Fruit fly (Drosophila melanogaster) whole organism, embryonic: ENCODE results near the gene CG43931.
A peak's percentile ranks its signal among the peaks of the same experiment; 100 is the strongest.

ENCODE experiments used
- Atf3 ChIP-seq: fragments of 200-800 bp; sonication (Bioruptor generic); optimal IDR thresholded peaks from 3 replicates; lab custom pipeline; 2016; ENCODE audit warnings: missing biosample characterization, missing genetic modification characterization
- Atf6 ChIP-seq: fragments of 200-800 bp; sonication (Bioruptor generic); IDR thresholded peaks from 2 replicates; pipeline ENCODE4 v1.3.6; 2022; ENCODE audit warnings: missing biosample characterization, missing genetic modification characterization
- CG10321 ChIP-seq: fragments of 200-800 bp; sonication (Bioruptor generic); IDR thresholded peaks from 2 replicates; pipeline ENCODE4 v1.3.6; 2022; ENCODE audit warnings: missing biosample characterization, missing genetic modification characterization
- CG10366 ChIP-seq: fragments of 200-800 bp; sonication (Bioruptor generic); IDR thresholded peaks from 2 replicates; pipeline ENCODE4 v1.3.6; 2022; ENCODE audit warnings: missing biosample characterization, missing genetic modification characterization
- CG10565 ChIP-seq: fragments of 200-800 bp; sonication (Bioruptor generic); optimal IDR thresholded peaks from 3 replicates; lab custom pipeline; 2016; ENCODE audit warnings: missing biosample characterization, mild to moderate bottlenecking, missing genetic modification characterization
- CG11723 ChIP-seq: fragments of 200-800 bp; sonication (Bioruptor generic); optimal IDR thresholded peaks from 2 replicates; lab custom pipeline; 2017; ENCODE audit warnings: missing biosample characterization, mild to moderate bottlenecking, missing genetic modification characterization
- CG12659 ChIP-seq: fragments of 200-800 bp; sonication (Bioruptor generic); optimal IDR thresholded peaks from 3 replicates; lab custom pipeline; 2017; ENCODE audit warnings: mild to moderate bottlenecking, missing biosample characterization, missing genetic modification reagents, missing genetic modification characterization
- CG17829 ChIP-seq: fragments of 200-800 bp; optimal IDR thresholded peaks from 2 replicates; lab custom pipeline; 2019; ENCODE audit warnings: missing biosample characterization, mild to moderate bottlenecking, missing genetic modification characterization, moderate library complexity
- CG1832 ChIP-seq: fragments of 200-800 bp; sonication (Bioruptor generic); optimal IDR thresholded peaks from 2 replicates; lab custom pipeline; 2017; ENCODE audit warnings: missing biosample characterization, mild to moderate bottlenecking, missing genetic modification characterization, inconsistent platforms
- CG2202 ChIP-seq: fragments of 200-800 bp; sonication (Bioruptor generic); optimal IDR thresholded peaks from 2 replicates; lab custom pipeline; 2018; ENCODE audit warnings: missing biosample characterization, mild to moderate bottlenecking, missing genetic modification characterization
- CG2712 ChIP-seq: fragments of 200-800 bp; optimal IDR thresholded peaks from 3 replicates; lab custom pipeline; 2019; ENCODE audit warnings: missing biosample characterization, mild to moderate bottlenecking, missing genetic modification characterization, moderate library complexity
- CG31365 ChIP-seq: fragments of 200-800 bp; sonication (Bioruptor generic); optimal IDR thresholded peaks from 2 replicates; lab custom pipeline; 2018; ENCODE audit warnings: missing biosample characterization, mild to moderate bottlenecking, missing genetic modification characterization
- CG31441 ChIP-seq: fragments of 200-800 bp; sonication (Bioruptor generic); IDR thresholded peaks from 2 replicates; pipeline ENCODE4 v1.3.6; 2022; ENCODE audit warnings: missing biosample characterization, missing genetic modification characterization
- CG32532 ChIP-seq: fragments of 200-800 bp; sonication (Bioruptor generic); IDR thresholded peaks from 2 replicates; pipeline ENCODE4 v1.3.6; 2022; ENCODE audit warnings: missing biosample characterization, missing genetic modification characterization
- CG3995 ChIP-seq: fragments of 200-800 bp; sonication (Bioruptor generic); optimal IDR thresholded peaks from 3 replicates; lab custom pipeline; 2016; ENCODE audit warnings: missing biosample characterization, missing genetic modification characterization
- CG4328 ChIP-seq: fragments of 200-800 bp; sonication (Bioruptor generic); optimal IDR thresholded peaks from 3 replicates; lab custom pipeline; 2017; ENCODE audit warnings: missing biosample characterization, missing genetic modification reagents, missing genetic modification characterization
- CG4424 ChIP-seq: fragments of 200-800 bp; sonication (Bioruptor generic); optimal IDR thresholded peaks from 3 replicates; lab custom pipeline; 2016; ENCODE audit warnings: missing biosample characterization, missing genetic modification characterization
- CG5180 ChIP-seq: fragments of 200-800 bp; sonication (Bioruptor generic); optimal IDR thresholded peaks from 3 replicates; lab custom pipeline; 2017; ENCODE audit warnings: missing biosample characterization, missing genetic modification characterization, mild to moderate bottlenecking, moderate library complexity, missing genetic modification reagents
- CG6689 ChIP-seq: fragments of 200-800 bp; sonication (Bioruptor generic); IDR thresholded peaks from 2 replicates; pipeline ENCODE4 v1.3.6; 2022; ENCODE audit warnings: missing biosample characterization, missing genetic modification characterization
- CG7839 ChIP-seq: fragments of 200-800 bp; sonication (Bioruptor generic); optimal IDR thresholded peaks from 3 replicates; lab custom pipeline; 2018; ENCODE audit warnings: missing biosample characterization, mild to moderate bottlenecking, missing genetic modification characterization, moderate library complexity
- CG9727 ChIP-seq: fragments of 200-800 bp; sonication (Bioruptor generic); optimal IDR thresholded peaks from 3 replicates; lab custom pipeline; 2017; ENCODE audit warnings: missing biosample characterization, mild to moderate bottlenecking, missing genetic modification characterization
- CkIIα-i1 ChIP-seq: fragments of 200-800 bp; sonication (Bioruptor generic); IDR thresholded peaks from 2 replicates; pipeline ENCODE4 v1.3.6; 2022; ENCODE audit warnings: missing biosample characterization, missing genetic modification characterization
- Dfd ChIP-seq, 2 experiments: fragments of >200 bp; optimal IDR thresholded peaks; 2 replicates each; lab custom pipeline; 2017; ENCODE audit warnings: missing biosample characterization in 2 of 2, missing genetic modification characterization in 2 of 2
- Drgx ChIP-seq: fragments of 200-800 bp; sonication (Bioruptor generic); IDR thresholded peaks from 2 replicates; pipeline ENCODE4 v1.3.6; 2022; ENCODE audit warnings: missing biosample characterization, missing genetic modification characterization
- Hmr ChIP-seq: fragments of 200-800 bp; sonication (Bioruptor generic); optimal IDR thresholded peaks from 3 replicates; lab custom pipeline; 2017; ENCODE audit warnings: mild to moderate bottlenecking, missing biosample characterization, missing genetic modification reagents, missing genetic modification characterization
- Lim3 ChIP-seq: fragments of 200-800 bp; sonication (Bioruptor generic); IDR thresholded peaks from 2 replicates; pipeline ENCODE4 v1.3.6; 2022; ENCODE audit warnings: missing biosample characterization, missing genetic modification characterization
- Ravus ChIP-seq: fragments of 200-800 bp; sonication (Bioruptor generic); IDR thresholded peaks from 2 replicates; pipeline ENCODE4 v1.3.6; 2022; ENCODE audit warnings: missing biosample characterization, missing genetic modification characterization
- Sox102F ChIP-seq: fragments of 200-800 bp; sonication (Bioruptor generic); optimal IDR thresholded peaks from 2 replicates; lab custom pipeline; 2018; ENCODE audit warnings: missing biosample characterization, mild to moderate bottlenecking, missing genetic modification characterization, moderate library complexity
- Xbp1 ChIP-seq: fragments of 200-800 bp; sonication (Bioruptor generic); optimal IDR thresholded peaks from 3 replicates; lab custom pipeline; 2016; ENCODE audit warnings: missing biosample characterization, mild to moderate bottlenecking, missing genetic modification characterization
- abd-A ChIP-seq: fragments of 200-800 bp; sonication (Bioruptor generic); optimal IDR thresholded peaks from 3 replicates; lab custom pipeline; 2019; ENCODE audit warnings: missing biosample characterization, mild to moderate bottlenecking, missing genetic modification characterization, moderate library complexity
- bcd ChIP-seq: fragments of 200-800 bp; sonication (Bioruptor generic); optimal IDR thresholded peaks from 2 replicates; lab custom pipeline; 2017; ENCODE audit warnings: missing biosample characterization, mild to moderate bottlenecking, missing genetic modification characterization
- bsh ChIP-seq, 2 experiments: fragments of 200-800 bp; sonication (Bioruptor generic); optimal IDR thresholded peaks; 2 replicates each; lab custom pipeline; 2017 to 2018; ENCODE audit warnings: mild to moderate bottlenecking in 2 of 2, missing biosample characterization in 2 of 2, missing genetic modification characterization in 2 of 2, moderate library complexity in 1 of 2
- chinmo ChIP-seq: fragments of 200-800 bp; sonication (Bioruptor generic); IDR thresholded peaks from 4 replicates; pipeline ENCODE4 v1.3.6; 2022; ENCODE audit warnings: missing biosample characterization, missing genetic modification characterization; ENCODE audit not compliant: partially characterized antibody
- chn ChIP-seq: fragments of 200-800 bp; sonication (Bioruptor generic); optimal IDR thresholded peaks from 2 replicates; lab custom pipeline; 2016; ENCODE audit warnings: missing biosample characterization, missing genetic modification characterization
- ci ChIP-seq: fragments of 200-800 bp; sonication (Bioruptor generic); IDR thresholded peaks from 3 replicates; pipeline ENCODE4 v1.3.6; 2022; ENCODE audit warnings: missing biosample characterization, missing genetic modification characterization
- dm ChIP-seq: fragments of 200-800 bp; sonication (Bioruptor generic); optimal IDR thresholded peaks from 3 replicates; lab custom pipeline; 2016; ENCODE audit warnings: missing biosample characterization, missing genetic modification characterization
- dmrt11E ChIP-seq: fragments of 200-800 bp; sonication (Bioruptor generic); optimal IDR thresholded peaks from 3 replicates; lab custom pipeline; 2018; ENCODE audit warnings: missing biosample characterization, mild to moderate bottlenecking, missing genetic modification characterization, moderate library complexity
- en ChIP-seq: fragments of 200-800 bp; sonication (Bioruptor generic); optimal IDR thresholded peaks from 2 replicates; lab custom pipeline; 2016; ENCODE audit warnings: missing biosample characterization, missing genetic modification characterization
- eve ChIP-seq, 2 experiments: fragments of >200 bp; optimal IDR thresholded peaks; 2 replicates each; lab custom pipeline; 2017; ENCODE audit warnings: missing biosample characterization in 2 of 2, missing genetic modification characterization in 2 of 2
- fru ChIP-seq: fragments of >200 bp; optimal IDR thresholded peaks from 2 replicates; lab custom pipeline; 2017
- ftz-f1 ChIP-seq: fragments of 200-800 bp; sonication (Bioruptor generic); optimal IDR thresholded peaks from 2 replicates; lab custom pipeline; 2016; ENCODE audit warnings: missing biosample characterization, missing genetic modification characterization
- gem ChIP-seq: fragments of 200-800 bp; sonication (Bioruptor generic); optimal IDR thresholded peaks from 2 replicates; lab custom pipeline; 2019; ENCODE audit warnings: missing biosample characterization, mild to moderate bottlenecking, missing genetic modification characterization, moderate library complexity
- jigr1 ChIP-seq: fragments of 200-800 bp; sonication (Bioruptor generic); IDR thresholded peaks from 3 replicates; pipeline ENCODE4 v1.3.6; 2022; ENCODE audit warnings: missing biosample characterization, missing genetic modification characterization
- mam ChIP-seq: fragments of 200-800 bp; sonication (Bioruptor generic); optimal IDR thresholded peaks from 3 replicates; lab custom pipeline; 2016; ENCODE audit warnings: missing biosample characterization, missing genetic modification characterization
- phol ChIP-seq: fragments of 200-800 bp; sonication (Bioruptor generic); optimal IDR thresholded peaks from 3 replicates; lab custom pipeline; 2018; ENCODE audit warnings: missing biosample characterization, mild to moderate bottlenecking, missing genetic modification characterization, moderate library complexity
- pzg ChIP-seq: fragments of 200-800 bp; sonication (Bioruptor generic); optimal IDR thresholded peaks from 3 replicates; lab custom pipeline; 2018; ENCODE audit warnings: missing biosample characterization, mild to moderate bottlenecking, missing genetic modification characterization, moderate library complexity
- sna ChIP-seq: fragments of 200-800 bp; sonication (Bioruptor generic); IDR thresholded peaks from 2 replicates; pipeline ENCODE4 v1.3.6; 2022; ENCODE audit warnings: missing biosample characterization, missing genetic modification characterization; ENCODE audit not compliant: partially characterized antibody
- toy ChIP-seq: fragments of 200-800 bp; sonication (Bioruptor generic); IDR thresholded peaks from 2 replicates; pipeline ENCODE4 v1.3.6; 2022; ENCODE audit warnings: missing biosample characterization, missing genetic modification characterization
- trh ChIP-seq: fragments of 200-800 bp; sonication (Bioruptor generic); optimal IDR thresholded peaks from 2 replicates; lab custom pipeline; 2016; ENCODE audit warnings: missing biosample characterization, missing genetic modification characterization
- usp ChIP-seq: fragments of >200 bp; optimal IDR thresholded peaks from 2 replicates; lab custom pipeline; 2017; ENCODE audit warnings: missing biosample characterization, missing genetic modification characterization
- zf30C ChIP-seq: fragments of 200-800 bp; sonication (Bioruptor generic); optimal IDR thresholded peaks from 3 replicates; lab custom pipeline; 2018; ENCODE audit warnings: missing biosample characterization, mild to moderate bottlenecking, missing genetic modification characterization

The CG43931 gene

DNA sequence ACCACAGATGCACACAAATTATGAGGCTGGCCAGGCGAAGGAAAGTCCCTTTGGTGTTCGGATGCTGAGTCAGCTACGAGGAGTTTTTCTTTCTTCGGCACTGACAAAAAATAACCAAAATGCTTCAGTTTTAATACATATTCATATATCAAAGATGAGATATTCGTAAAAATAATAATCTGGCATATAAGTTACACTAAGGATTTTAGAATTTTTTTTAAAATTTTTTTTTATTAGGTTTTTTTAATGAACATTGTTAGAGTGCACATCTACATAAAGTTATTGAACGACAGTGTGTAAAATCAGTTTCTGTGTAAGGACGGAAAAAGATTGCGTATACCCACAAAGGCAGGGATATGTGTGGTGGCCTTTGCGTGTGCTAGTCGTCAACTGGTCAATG lies 9.6 kb downstream of the CG43931 start (continued):
- TF ChIP-seq Hmr = peak; percentile 47

DNA sequence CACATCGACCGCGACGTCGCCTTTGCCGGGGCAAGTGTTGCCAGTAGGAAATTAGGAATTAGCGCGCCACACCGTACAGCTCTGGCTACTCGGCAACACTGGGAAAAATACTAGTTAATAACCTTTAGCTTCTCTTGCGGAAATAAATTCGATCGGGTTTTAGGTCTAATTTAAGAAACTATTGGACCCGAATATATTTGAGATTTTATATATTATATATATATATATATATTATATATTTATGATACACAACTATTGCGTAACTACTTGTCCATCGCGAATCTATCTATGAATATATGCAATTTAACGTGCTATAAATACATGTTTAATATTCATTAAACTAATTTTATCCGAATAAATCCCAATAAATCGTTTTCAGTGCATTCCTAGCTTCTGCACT lies 17.0 kb downstream of the CG43931 start:
- TF ChIP-seq CG7839 (tag; lab: Kevin White, UChicago) (no peak), CG10366 (GFP tag; lab: Robert Waterston, UW) (no peak), CG17829 (tag; lab: Kevin White, UChicago) (no peak), bcd (GFP tag; lab: Kevin White, UChicago) (no peak), CkIIα-i1 (GFP tag; lab: Robert Waterston, UW) (no peak), sna (GFP tag; lab: Robert Waterston, UW) (no peak), CG2202 (tag; lab: Kevin White, UChicago) (no peak), zf30C (no peak), mam (GFP tag; lab: Kevin White, UChicago) (no peak), phol (peak; percentile 1), Dfd (GFP tag; optimal IDR thresholded peaks at IDR 0.05; lab: Kevin White, UChicago) (no peak), Atf6 (no peak), CG9727 (no peak), ci (GFP tag; lab: Robert Waterston, UW) (no peak), en (no peak), Ravus (no peak), CG31365 (no peak), jigr1 (GFP tag; lab: Robert Waterston, UW) (no peak), CG5180 (GFP tag; lab: Kevin White, UChicago) (no peak), abd-A (tag; lab: Kevin White, UChicago) (no peak), trh (GFP tag; lab: Kevin White, UChicago) (no peak), pzg (GFP tag; lab: Kevin White, UChicago) (no peak), gem (tag; lab: Kevin White, UChicago) (peak; percentile 22), usp (GFP tag; lab: Kevin White, UChicago) (no peak), chn (GFP tag; lab: Kevin White, UChicago) (no peak), CG4328 (GFP tag; lab: Kevin White, UChicago) (no peak), Atf3 (GFP tag; lab: Kevin White, UChicago) (no peak), CG11723 (GFP tag; lab: Kevin White, UChicago) (no peak), CG3995 (GFP tag; lab: Kevin White, UChicago) (no peak), eve (GFP tag; optimal IDR thresholded peaks at IDR 0.05; lab: Kevin White, UChicago) (no peak), Drgx (peak; percentile 61; the same call in 1 of the 2 replicates), Hmr (no peak), CG6689 (GFP tag; lab: Robert Waterston, UW) (no peak), CG4424 (no peak), CG32532 (GFP tag; lab: Robert Waterston, UW) (no peak), toy (GFP tag; lab: Robert Waterston, UW) (no peak), CG10565 (no peak), dm (GFP tag; lab: Kevin White, UChicago) (no peak), chinmo (GFP tag; lab: Robert Waterston, UW) (no peak), Sox102F (GFP tag; lab: Kevin White, UChicago) (peak; percentile 10), CG12659 (GFP tag; lab: Kevin White, UChicago) (no peak), CG10321 (GFP tag; lab: Robert Waterston, UW) (no peak), CG2712 (tag; lab: Kevin White, UChicago) (peak; percentile 2), ftz-f1 (GFP tag; lab: Kevin White, UChicago) (no peak), fru (lab: Kevin White, UChicago) (no peak), dmrt11E (tag; lab: Kevin White, UChicago) (no peak), CG31441 (no peak), bsh (GFP tag; optimal IDR thresholded peaks at IDR 0.05; lab: Kevin White, UChicago) (peak in 1 of 2 experiments; percentile 25), Lim3 (GFP tag; lab: Robert Waterston, UW) (no peak), CG1832 (no peak), Xbp1 (no peak)
